Worm (Caenorhabditis elegans): ENCODE measurements around the gene rocf-1.

rocf-1 gene

DNA sequence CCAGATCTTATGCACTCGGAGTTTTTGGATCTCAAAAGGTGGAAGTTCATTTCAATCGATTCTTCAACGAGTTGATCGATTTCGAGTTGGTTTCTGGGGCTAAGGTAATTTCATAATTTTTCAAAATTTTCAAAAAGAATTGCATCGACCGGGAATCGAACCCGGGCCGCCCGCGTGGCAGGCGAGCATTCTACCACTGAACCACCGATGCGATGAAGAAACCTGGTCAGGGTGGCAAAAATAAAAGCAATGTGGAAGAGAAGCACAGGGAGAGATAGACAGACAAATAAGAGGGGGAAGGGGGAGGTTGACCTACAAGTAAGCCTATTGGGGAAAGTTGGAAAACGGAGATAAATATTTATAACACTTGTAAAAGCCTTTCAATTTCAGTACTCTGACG, 40.8 kb upstream of the rocf-1 start (continued):
- TF ChIP-seq mes-2 (tag; optimal IDR thresholded peaks at IDR 0.05; ENCODE audit: poor library complexity, severe bottlenecking) (peak; percentile 83), dpl-1 (GFP tag; optimal IDR thresholded peaks at IDR 0.05) (peak; percentile 16), skn-1 (tag; optimal IDR thresholded peaks at IDR 0.05) (no peak), hlh-11 (tag; optimal IDR thresholded peaks at IDR 0.05) (peak; percentile 41), daf-8 (GFP tag; IDR thresholded peaks at IDR 0.05) (no peak), nhr-76 (tag; optimal IDR thresholded peaks at IDR 0.05) (no peak), tra-1 (GFP tag; IDR thresholded peaks at IDR 0.05) (peak; percentile 54; the same call in 1 of the 2 replicates), lin-15B (tag; optimal IDR thresholded peaks at IDR 0.05) (no peak), Y48G9A.11 (GFP tag; IDR thresholded peaks at IDR 0.05) (0 out of 2 replicates have a peak, but pooled peaks have one; percentile 41), ama-1 (optimal IDR thresholded peaks at IDR 0.05) (no peak), lim-7 (GFP tag; IDR thresholded peaks at IDR 0.05) (peak; percentile 90), nhr-42 (GFP tag; IDR thresholded peaks at IDR 0.05) (0 out of 2 replicates have a peak, but pooled peaks have one; percentile 44), F44E2.7 (GFP tag; IDR thresholded peaks at IDR 0.05) (0 out of 2 replicates have a peak, but pooled peaks have one; percentile 6), ctbp-1 (GFP tag; IDR thresholded peaks at IDR 0.05) (peak; percentile 82), Y105C5A.15 (GFP tag; IDR thresholded peaks at IDR 0.05) (peak; percentile 13; the same call in 1 of the 2 replicates), madf-5 (GFP tag; IDR thresholded peaks at IDR 0.05) (0 out of 4 replicates have a peak, but pooled peaks of 1 of the 2 experiments have one; percentile 40), arid-1 (GFP tag; conservative IDR thresholded peaks at IDR 0.05) (peak; percentile 81), madf-9 (GFP tag; conservative IDR thresholded peaks at IDR 0.05) (0 out of 2 replicates have a peak, but pooled peaks have one; percentile 10), daf-12 (tag; optimal IDR thresholded peaks at IDR 0.05) (no peak), ceh-32 (tag; optimal IDR thresholded peaks at IDR 0.05; ENCODE audit: poor library complexity) (no peak), T26A8.4 (GFP tag; IDR thresholded peaks at IDR 0.05) (peak; percentile 75), unc-130 (GFP tag; optimal IDR thresholded peaks at IDR 0.05) (peak; percentile 28), spr-3 (GFP tag; optimal IDR thresholded peaks at IDR 0.05) (no peak), dmd-6 (GFP tag; IDR thresholded peaks at IDR 0.05) (peak; percentile 67), ceh-62 (tag; optimal IDR thresholded peaks at IDR 0.05) (no peak), mdl-1 (tag; optimal IDR thresholded peaks at IDR 0.05) (peak in 1 of 2 experiments; percentile 29), Y5F2A.4 (GFP tag; optimal IDR thresholded peaks at IDR 0.05) (peak; percentile 60)

DNA sequence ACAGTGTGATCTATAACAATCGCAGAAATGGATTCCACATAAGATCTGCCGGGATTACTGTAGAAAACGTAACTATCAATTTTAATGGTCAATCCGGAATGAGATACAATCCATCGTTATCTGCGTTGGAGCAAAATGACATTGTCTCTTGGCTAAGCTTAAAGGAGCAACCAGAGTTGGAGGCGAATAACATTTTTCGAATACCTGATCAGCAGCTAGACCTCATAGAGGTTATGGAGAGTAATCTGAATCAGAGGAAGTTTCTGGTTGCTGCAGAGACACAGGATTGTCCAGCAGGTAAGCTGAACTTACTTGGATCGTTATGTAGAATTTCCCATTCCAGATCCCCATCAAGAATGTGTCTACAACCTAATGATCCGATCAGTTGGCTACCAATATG, 39.3 kb upstream of the rocf-1 start:
- TF ChIP-seq arid-1 (GFP tag; conservative IDR thresholded peaks at IDR 0.05) (no peak), unc-62 (GFP tag; optimal IDR thresholded peaks at IDR 0.05 in 1 of 2) (peak in 1 of 2 experiments; percentile 76), unc-62 (tag; optimal IDR thresholded peaks at IDR 0.05) (no peak)

- TF ChIP-seq cey-2 (tag; optimal IDR thresholded peaks at IDR 0.05; ENCODE audit: borderline replicate concordance, insufficient read depth) (no peak), daf-16 (GFP tag; optimal IDR thresholded peaks at IDR 0.05) (no peak), daf-16 (tag; optimal IDR thresholded peaks at IDR 0.05) (peak; percentile 51), madf-5 (GFP tag; IDR thresholded peaks at IDR 0.05) (no peak), ZK337.2 (GFP tag; IDR thresholded peaks at IDR 0.05) (no peak), arid-1 (GFP tag; conservative IDR thresholded peaks at IDR 0.05) (no peak), hlh-11 (tag; optimal IDR thresholded peaks at IDR 0.05) (peak; percentile 24), mes-2 (tag; optimal IDR thresholded peaks at IDR 0.05; ENCODE audit: poor library complexity, severe bottlenecking) (peak; percentile 1), nhr-111 (GFP tag; optimal IDR thresholded peaks at IDR 0.05) (no peak), dve-1 (tag; optimal IDR thresholded peaks at IDR 0.05; ENCODE audit: insufficient read depth) (peak; percentile 50)
Measured at ce11 chrV:15499099-15499498, 34.8 kb upstream of the rocf-1 start.

DNA sequence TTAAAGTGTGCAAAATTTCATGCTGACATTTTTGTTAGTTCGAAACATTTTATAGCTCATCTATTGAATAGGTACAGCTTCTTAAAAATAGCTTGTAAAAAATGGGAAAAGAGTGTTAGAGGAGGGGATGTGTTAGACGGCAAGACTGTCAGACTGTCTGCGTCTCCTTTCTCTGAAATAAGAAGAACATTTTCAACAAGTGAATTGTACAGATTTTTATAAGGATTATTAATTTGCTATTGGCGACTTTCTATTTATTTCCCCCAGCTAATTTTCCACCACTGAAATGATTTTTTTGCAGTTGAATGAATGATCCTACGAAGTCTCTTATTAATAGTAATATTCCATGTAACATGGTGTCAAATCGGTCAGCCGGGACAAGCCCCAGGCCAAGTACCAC, 34.1 kb upstream of the rocf-1 start, which contains the start of gene C06B8.7:
Gene C06B8.7, plus strand, starts transcription at position 301 of the 400 bp plus-strand sequence.
- TF ChIP-seq nhr-102 (tag; optimal IDR thresholded peaks at IDR 0.05) (no peak), F10B5.3 (tag; optimal IDR thresholded peaks at IDR 0.05) (no peak), egl-27 (tag; optimal IDR thresholded peaks at IDR 0.05) (no peak), daf-16 (GFP tag; optimal IDR thresholded peaks at IDR 0.05) (no peak), daf-16 (tag; optimal IDR thresholded peaks at IDR 0.05) (no peak), Y48G9A.11 (GFP tag; IDR thresholded peaks at IDR 0.05) (no peak), madf-5 (GFP tag; IDR thresholded peaks at IDR 0.05) (no peak), rbr-2 (tag; optimal IDR thresholded peaks at IDR 0.05) (no peak), unc-62 (GFP tag; optimal IDR thresholded peaks at IDR 0.05 in 1 of 2) (no peak), unc-62 (tag; optimal IDR thresholded peaks at IDR 0.05) (no peak), duxl-1 (tag; optimal IDR thresholded peaks at IDR 0.05; ENCODE audit: poor library complexity) (no peak), madf-9 (GFP tag; conservative IDR thresholded peaks at IDR 0.05) (no peak), mxl-3 (GFP tag; optimal IDR thresholded peaks at IDR 0.05) (no peak)
